Fruit fly (Drosophila melanogaster) whole organism, embryonic: Measurements from ENCODE around the gene Liprin-beta.

ENCODE experiments used
- Asciz ChIP-seq: fragments of 200-800 bp; sonication (Bioruptor generic); optimal IDR thresholded peaks from 2 replicates; lab custom pipeline; 2017; ENCODE audit warnings: missing biosample characterization, mild to moderate bottlenecking, missing genetic modification characterization, missing genetic modification reagents
- BtbVII ChIP-seq: fragments of 200-800 bp; sonication (Bioruptor generic); optimal IDR thresholded peaks from 3 replicates; lab custom pipeline; 2017; ENCODE audit warnings: missing biosample characterization, mild to moderate bottlenecking, missing genetic modification characterization
- CG12236 ChIP-seq: fragments of 200-800 bp; sonication (Bioruptor generic); optimal IDR thresholded peaks from 2 replicates; lab custom pipeline; 2016; ENCODE audit warnings: missing biosample characterization, missing genetic modification characterization
- CG12744 ChIP-seq: fragments of 200-800 bp; sonication (Bioruptor generic); optimal IDR thresholded peaks from 2 replicates; lab custom pipeline; 2016; ENCODE audit warnings: missing biosample characterization, missing genetic modification characterization
- CG13775 ChIP-seq: fragments of 200-800 bp; sonication (Bioruptor generic); optimal IDR thresholded peaks from 3 replicates; lab custom pipeline; 2017; ENCODE audit warnings: missing biosample characterization, mild to moderate bottlenecking, missing genetic modification characterization
- CG14860 ChIP-seq: fragments of 200-800 bp; sonication (Bioruptor generic); IDR thresholded peaks from 3 replicates; pipeline ENCODE4 v1.3.6; 2022; ENCODE audit warnings: missing biosample characterization, missing genetic modification characterization; ENCODE audit not compliant: partially characterized antibody
- CG15696 ChIP-seq: fragments of 200-800 bp; sonication (Bioruptor generic); optimal IDR thresholded peaks from 2 replicates; lab custom pipeline; 2019; ENCODE audit warnings: missing biosample characterization, mild to moderate bottlenecking, missing genetic modification characterization, moderate library complexity
- CG2889 ChIP-seq: fragments of 200-800 bp; sonication (Bioruptor generic); IDR thresholded peaks from 3 replicates; pipeline ENCODE4 v1.3.6; 2022; ENCODE audit warnings: missing biosample characterization, missing genetic modification characterization
- CG33213 ChIP-seq: fragments of 200-800 bp; sonication (Bioruptor generic); optimal IDR thresholded peaks from 3 replicates; lab custom pipeline; 2016; ENCODE audit warnings: missing biosample characterization, missing genetic modification characterization
- CG4617 ChIP-seq: fragments of 200-800 bp; sonication (Bioruptor generic); optimal IDR thresholded peaks from 3 replicates; lab custom pipeline; 2016; ENCODE audit warnings: missing biosample characterization, missing genetic modification characterization, borderline replicate concordance
- CG4707 ChIP-seq: fragments of 200-800 bp; sonication (Bioruptor generic); optimal IDR thresholded peaks from 2 replicates; lab custom pipeline; 2018; ENCODE audit warnings: missing biosample characterization, mild to moderate bottlenecking, missing genetic modification characterization, moderate library complexity
- CG6813 ChIP-seq: fragments of 200-800 bp; sonication (Bioruptor generic); optimal IDR thresholded peaks from 2 replicates; lab custom pipeline; 2017; ENCODE audit warnings: missing biosample characterization, missing genetic modification characterization, mild to moderate bottlenecking, moderate library complexity, missing genetic modification reagents
- CG7556 ChIP-seq: fragments of 200-800 bp; sonication (Bioruptor generic); optimal IDR thresholded peaks from 2 replicates; lab custom pipeline; 2017; ENCODE audit warnings: missing biosample characterization, mild to moderate bottlenecking, missing genetic modification characterization
- CG8359 ChIP-seq: fragments of 200-800 bp; sonication (Bioruptor generic); optimal IDR thresholded peaks from 2 replicates; lab custom pipeline; 2017; ENCODE audit warnings: missing biosample characterization, mild to moderate bottlenecking, missing genetic modification characterization, borderline replicate concordance
- CG8924 ChIP-seq: fragments of 200-800 bp; optimal IDR thresholded peaks from 3 replicates; lab custom pipeline; 2019; ENCODE audit warnings: missing biosample characterization, mild to moderate bottlenecking, missing genetic modification characterization, moderate library complexity
- CG8944 ChIP-seq: fragments of 200-800 bp; sonication (Bioruptor generic); optimal IDR thresholded peaks from 3 replicates; lab custom pipeline; 2016; ENCODE audit warnings: missing biosample characterization, missing genetic modification characterization
- CG9817 ChIP-seq: fragments of 200-800 bp; sonication (Bioruptor generic); optimal IDR thresholded peaks from 2 replicates; lab custom pipeline; 2018; ENCODE audit warnings: missing biosample characterization, mild to moderate bottlenecking, missing genetic modification characterization, moderate library complexity
- CG9876 ChIP-seq: fragments of 200-800 bp; sonication (Bioruptor generic); optimal IDR thresholded peaks from 2 replicates; lab custom pipeline; 2016; ENCODE audit warnings: missing biosample characterization, missing genetic modification characterization
- CHES-1-like ChIP-seq: fragments of 200-800 bp; sonication (Bioruptor generic); optimal IDR thresholded peaks from 2 replicates; lab custom pipeline; 2016; ENCODE audit warnings: missing biosample characterization, missing genetic modification characterization
- Dref ChIP-seq: fragments of 200-800 bp; sonication (Bioruptor generic); IDR thresholded peaks from 2 replicates; pipeline ENCODE4 v1.3.6; 2022; ENCODE audit warnings: missing biosample characterization, missing genetic modification characterization
- Eip74EF ChIP-seq, 2 experiments: fragments of 200-800 bp in 1 of 2; fragments of >200 bp in 1 of 2; sonication (Bioruptor generic) in 1 of 2; optimal IDR thresholded peaks; 2 replicates each; lab custom pipeline; 2017 to 2019; ENCODE audit warnings: missing biosample characterization in 2 of 2, missing genetic modification characterization in 2 of 2, mild to moderate bottlenecking in 1 of 2, moderate library complexity in 1 of 2
- Gsc ChIP-seq: fragments of 200-800 bp; sonication (Bioruptor generic); IDR thresholded peaks from 2 replicates; pipeline ENCODE4 v1.3.6; 2022; ENCODE audit warnings: missing biosample characterization, missing genetic modification characterization
- Gug ChIP-seq: fragments of 200-800 bp; sonication (Bioruptor generic); IDR thresholded peaks from 4 replicates; pipeline ENCODE4 v1.3.6; 2022; ENCODE audit warnings: missing biosample characterization, missing genetic modification characterization
- H2.0 ChIP-seq: fragments of 200-800 bp; sonication (Bioruptor generic); IDR thresholded peaks from 2 replicates; pipeline ENCODE4 v1.3.6; 2022; ENCODE audit warnings: missing biosample characterization, missing genetic modification characterization
- Mad ChIP-seq: fragments of 200-800 bp; sonication (Bioruptor generic); optimal IDR thresholded peaks from 2 replicates; lab custom pipeline; 2016; ENCODE audit warnings: missing biosample characterization, missing genetic modification characterization
- Med ChIP-seq: fragments of 200-800 bp; sonication (Bioruptor generic); peaks from one replicate; lab custom pipeline; 2016; ENCODE audit warnings: missing biosample characterization, missing genetic modification characterization, mild to moderate bottlenecking, inconsistent platforms, moderate library complexity
- NK7.1 ChIP-seq: fragments of 200-800 bp; sonication (Bioruptor generic); optimal IDR thresholded peaks from 3 replicates; lab custom pipeline; 2016; ENCODE audit warnings: missing biosample characterization, missing genetic modification characterization
- Oaz ChIP-seq: fragments of 200-800 bp; sonication (Bioruptor generic); IDR thresholded peaks from 2 replicates; pipeline ENCODE4 v1.3.6; 2022; ENCODE audit warnings: missing biosample characterization, missing genetic modification characterization
- abd-A ChIP-seq: fragments of 200-800 bp; sonication (Bioruptor generic); optimal IDR thresholded peaks from 3 replicates; lab custom pipeline; 2019; ENCODE audit warnings: missing biosample characterization, mild to moderate bottlenecking, missing genetic modification characterization, moderate library complexity
- ci ChIP-seq: fragments of 200-800 bp; sonication (Bioruptor generic); IDR thresholded peaks from 3 replicates; pipeline ENCODE4 v1.3.6; 2022; ENCODE audit warnings: missing biosample characterization, missing genetic modification characterization
- exex ChIP-seq: fragments of 200-800 bp; sonication (Bioruptor generic); optimal IDR thresholded peaks from 4 replicates; lab custom pipeline; 2018; ENCODE audit warnings: missing biosample characterization, mild to moderate bottlenecking, missing genetic modification characterization, moderate library complexity
- eyg ChIP-seq: fragments of 200-800 bp; sonication (Bioruptor generic); optimal IDR thresholded peaks from 3 replicates; lab custom pipeline; 2016; ENCODE audit warnings: missing biosample characterization, missing genetic modification characterization
- gcm2 ChIP-seq: fragments of 200-800 bp; sonication (Bioruptor generic); optimal IDR thresholded peaks from 2 replicates; lab custom pipeline; 2016; ENCODE audit warnings: missing biosample characterization, missing genetic modification characterization
- gem ChIP-seq: fragments of 200-800 bp; sonication (Bioruptor generic); optimal IDR thresholded peaks from 2 replicates; lab custom pipeline; 2019; ENCODE audit warnings: missing biosample characterization, mild to moderate bottlenecking, missing genetic modification characterization, moderate library complexity
- grn ChIP-seq: fragments of 200-800 bp; sonication (Bioruptor generic); optimal IDR thresholded peaks from 3 replicates; lab custom pipeline; 2017; ENCODE audit warnings: missing biosample characterization, missing genetic modification characterization
- lab ChIP-seq: fragments of 200-800 bp; sonication (Bioruptor generic); optimal IDR thresholded peaks from 3 replicates; lab custom pipeline; 2017; ENCODE audit warnings: missing biosample characterization, missing genetic modification characterization, mild to moderate bottlenecking, moderate library complexity, missing genetic modification reagents
- mirr ChIP-seq: fragments of 200-800 bp; sonication (Bioruptor generic); optimal IDR thresholded peaks from 3 replicates; lab custom pipeline; 2018; ENCODE audit warnings: missing biosample characterization, mild to moderate bottlenecking, missing genetic modification characterization
- org-1 ChIP-seq: fragments of 200-800 bp; sonication (Bioruptor generic); optimal IDR thresholded peaks from 2 replicates; lab custom pipeline; 2017; ENCODE audit warnings: missing biosample characterization, missing genetic modification characterization
- pita ChIP-seq: fragments of 200-800 bp; sonication (Bioruptor generic); optimal IDR thresholded peaks from 2 replicates; lab custom pipeline; 2017; ENCODE audit warnings: missing biosample characterization, mild to moderate bottlenecking, missing genetic modification characterization
- psq ChIP-seq: fragments of 200-800 bp; sonication (Bioruptor generic); optimal IDR thresholded peaks from 2 replicates; lab custom pipeline; 2017; ENCODE audit warnings: missing biosample characterization, missing genetic modification characterization
- scrt ChIP-seq: fragments of 200-800 bp; sonication (Bioruptor generic); optimal IDR thresholded peaks from 2 replicates; lab custom pipeline; 2018; ENCODE audit warnings: missing biosample characterization, mild to moderate bottlenecking, missing genetic modification characterization, moderate library complexity
- sd ChIP-seq: fragments of 200-800 bp; sonication (Bioruptor generic); optimal IDR thresholded peaks from 3 replicates; lab custom pipeline; 2018; ENCODE audit warnings: missing biosample characterization, mild to moderate bottlenecking, missing genetic modification characterization, moderate library complexity
- sens ChIP-seq: fragments of 200-800 bp; sonication (Bioruptor generic); peaks from one replicate; lab custom pipeline; 2016; ENCODE audit warnings: missing biosample characterization, missing genetic modification characterization
- sens-2 ChIP-seq: fragments of 200-800 bp; sonication (Bioruptor generic); IDR thresholded peaks from 2 replicates; pipeline ENCODE4 v1.3.6; 2022; ENCODE audit warnings: missing biosample characterization, missing genetic modification characterization
- slp2 ChIP-seq: fragments of 200-800 bp; sonication (Bioruptor generic); optimal IDR thresholded peaks from 2 replicates; lab custom pipeline; 2016; ENCODE audit warnings: missing biosample characterization, missing genetic modification characterization
- so ChIP-seq: fragments of 200-800 bp; sonication (Bioruptor generic); IDR thresholded peaks from 3 replicates; pipeline ENCODE4 v1.3.6; 2022; ENCODE audit warnings: missing biosample characterization, missing genetic modification characterization
- sug ChIP-seq: fragments of 200-800 bp; optimal IDR thresholded peaks from 2 replicates; lab custom pipeline; 2019; ENCODE audit warnings: missing biosample characterization, mild to moderate bottlenecking, missing genetic modification characterization, moderate library complexity

The Liprin-beta gene

dm6 chr3L:13488129-13488876 lies 24.8 kb upstream of the Liprin-beta start (continued):
- TF ChIP-seq Gug (GFP tag; lab: Robert Waterston, UW) = no peak
- TF ChIP-seq ci (GFP tag; lab: Robert Waterston, UW) = peak; percentile 47; the same call in 1 of the 3 replicates
- no peak for TF ChIP-seq Dref (GFP tag; lab: Robert Waterston, UW)
- no peak for TF ChIP-seq CG8924
- TF ChIP-seq Mad (GFP tag; lab: Kevin White, UChicago) = no peak
- no peak for TF ChIP-seq CG9876
- TF ChIP-seq CG33213 (GFP tag; lab: Kevin White, UChicago) = no peak

dm6 chr3L:13489193-13489752 lies 23.8 kb upstream of the Liprin-beta start:
- TF ChIP-seq grn (GFP tag; lab: Kevin White, UChicago) (no peak), CG13775 (no peak), CG15696 (tag; lab: Kevin White, UChicago) (peak; percentile 8), sug (tag; lab: Kevin White, UChicago) (peak; percentile 1), Eip74EF (GFP tag; optimal IDR thresholded peaks at IDR 0.05; lab: Kevin White, UChicago) (no peak), lab (GFP tag; lab: Kevin White, UChicago) (peak; percentile 12), Asciz (GFP tag; lab: Kevin White, UChicago) (no peak), psq (GFP tag; lab: Kevin White, UChicago) (no peak), pita (GFP tag; lab: Kevin White, UChicago) (no peak), CG12236 (GFP tag; lab: Kevin White, UChicago) (no peak), sd (tag; lab: Kevin White, UChicago) (peak; percentile 96), BtbVII (GFP tag; lab: Kevin White, UChicago) (peak; percentile 12), H2.0 (GFP tag; lab: Robert Waterston, UW) (0 out of 2 replicates have a peak, but pooled peaks have one; percentile 3), sens-2 (GFP tag; lab: Robert Waterston, UW) (0 out of 2 replicates have a peak, but pooled peaks have one; percentile 23), so (GFP tag; lab: Robert Waterston, UW) (peak; percentile 14; the same call in 1 of the 3 replicates), CHES-1-like (no peak), eyg (GFP tag; lab: Kevin White, UChicago) (no peak), mirr (GFP tag; lab: Kevin White, UChicago) (peak; percentile 83), sens (peak; percentile 68), Oaz (no peak), gcm2 (GFP tag; lab: Kevin White, UChicago) (no peak), CG9817 (tag; lab: Kevin White, UChicago) (no peak), Gug (GFP tag; lab: Robert Waterston, UW) (no peak), gem (tag; lab: Kevin White, UChicago) (peak; percentile 2), org-1 (no peak), CG6813 (GFP tag; lab: Kevin White, UChicago) (peak; percentile 45), CG2889 (GFP tag; lab: Robert Waterston, UW) (no peak), scrt (GFP tag; lab: Kevin White, UChicago) (no peak), abd-A (tag; lab: Kevin White, UChicago) (peak; percentile 22), CG14860 (GFP tag; lab: Robert Waterston, UW) (0 out of 3 replicates have a peak, but pooled peaks have one; percentile 30), CG7556 (GFP tag; lab: Kevin White, UChicago) (no peak), slp2 (no peak), Med (GFP tag; lab: Kevin White, UChicago) (peak; percentile 61), CG4707 (GFP tag; lab: Kevin White, UChicago) (no peak), Gsc (GFP tag; lab: Robert Waterston, UW) (no peak), CG4617 (GFP tag; lab: Kevin White, UChicago) (no peak), CG8944 (GFP tag; lab: Kevin White, UChicago) (no peak), CG8359 (peak; percentile 97), CG12744 (GFP tag; lab: Kevin White, UChicago) (no peak), exex (tag; lab: Kevin White, UChicago) (peak; percentile 77), NK7.1 (GFP tag; lab: Kevin White, UChicago) (no peak)
